Fruit fly (Drosophila melanogaster) whole organism, wandering third instar larva: ENCODE data around the gene mRpS11.

Source experiments
- CG9705 ChIP-seq: fragments of 200-800 bp; sonication (Bioruptor generic); optimal IDR thresholded peaks from 2 replicates; lab custom pipeline; 2018; ENCODE audit warnings: missing biosample characterization, mild to moderate bottlenecking, missing genetic modification characterization
- CrebA ChIP-seq: fragments of 200-800 bp; sonication (Bioruptor generic); optimal IDR thresholded peaks from 2 replicates; lab custom pipeline; 2016; ENCODE audit warnings: missing biosample characterization, mild to moderate bottlenecking, missing genetic modification characterization, borderline replicate concordance
- Dfd ChIP-seq: fragments of >200 bp; optimal IDR thresholded peaks from 2 replicates; lab custom pipeline; 2017; ENCODE audit warnings: missing biosample characterization, missing genetic modification characterization
- Dif ChIP-seq: fragments of 200-275, 200-300 bp; sonication (Bioruptor generic); optimal IDR thresholded peaks from 2 replicates; lab custom pipeline; 2018; ENCODE audit warnings: missing biosample characterization, missing genetic modification characterization; ENCODE audit not compliant: partially characterized antibody
- GATAd ChIP-seq: sonication (Bioruptor generic); optimal IDR thresholded peaks from 2 replicates; lab custom pipeline; 2016; ENCODE audit warnings: missing biosample characterization, missing genetic modification characterization
- HLH106 ChIP-seq: fragments of 200-800 bp; optimal IDR thresholded peaks from 3 replicates; lab custom pipeline; 2019; ENCODE audit warnings: missing biosample characterization, mild to moderate bottlenecking, missing genetic modification characterization, moderate library complexity
- Hnf4 ChIP-seq: fragments of 200-800 bp; sonication (Bioruptor generic); optimal IDR thresholded peaks from 2 replicates; lab custom pipeline; 2016; ENCODE audit warnings: missing biosample characterization, mild to moderate bottlenecking, missing genetic modification characterization
- Hr78 ChIP-seq: fragments of >200 bp; optimal IDR thresholded peaks from 2 replicates; lab custom pipeline; 2017; ENCODE audit warnings: missing biosample characterization, missing genetic modification characterization
- Jra ChIP-seq: sonication (Bioruptor generic); optimal IDR thresholded peaks from 2 replicates; lab custom pipeline; 2016; ENCODE audit warnings: missing biosample characterization, missing genetic modification characterization
- N ChIP-seq: fragments of >200 bp; optimal IDR thresholded peaks from 2 replicates; lab custom pipeline; 2018; ENCODE audit warnings: missing biosample characterization, missing external identifiers, missing genetic modification characterization
- OdsH ChIP-seq: fragments of 200-800 bp; sonication (Bioruptor generic); optimal IDR thresholded peaks from 2 replicates; lab custom pipeline; 2016; ENCODE audit warnings: missing biosample characterization, mild to moderate bottlenecking, missing genetic modification characterization
- Rel ChIP-seq, 2 experiments: fragments of 200-800 bp; sonication (Bioruptor generic) in 1 of 2; optimal IDR thresholded peaks; 2 replicates in 1 of 2; 3 replicates in 1 of 2; lab custom pipeline; 2016 to 2019; ENCODE audit warnings: mild to moderate bottlenecking in 2 of 2, missing biosample characterization in 2 of 2, missing genetic modification characterization in 2 of 2, moderate library complexity in 1 of 2
- Sp1 ChIP-seq: fragments of 200-800 bp; sonication (Bioruptor generic); optimal IDR thresholded peaks from 3 replicates; lab custom pipeline; 2019; ENCODE audit warnings: missing biosample characterization, mild to moderate bottlenecking, missing genetic modification characterization, moderate library complexity
- Vsx2 ChIP-seq: fragments of 200-300, 225-300 bp; sonication (Bioruptor generic); optimal IDR thresholded peaks from 2 replicates; lab custom pipeline; 2018; ENCODE audit warnings: missing biosample characterization, missing genetic modification characterization; ENCODE audit not compliant: partially characterized antibody
- br ChIP-seq: fragments of 200-800 bp; sonication (Bioruptor generic); optimal IDR thresholded peaks from 2 replicates; lab custom pipeline; 2016; ENCODE audit warnings: missing biosample characterization, missing genetic modification characterization
- brk ChIP-seq: fragments of 200-800 bp; sonication (Bioruptor generic); optimal IDR thresholded peaks from 2 replicates; lab custom pipeline; 2016; ENCODE audit warnings: missing biosample characterization, mild to moderate bottlenecking, missing genetic modification characterization
- dl ChIP-seq, 2 experiments: fragments of 175-275, 200-275 bp in 1 of 2; fragments of 200-275 bp in 1 of 2; sonication (Bioruptor generic); optimal IDR thresholded peaks; lab custom pipeline; 2018; ENCODE audit warnings: mild to moderate bottlenecking in 2 of 2, missing biosample characterization in 2 of 2, missing genetic modification characterization in 2 of 2, moderate library complexity in 2 of 2; ENCODE audit not compliant: partially characterized antibody in 2 of 2, insufficient read depth in 1 of 2
- dmrt93B ChIP-seq: fragments of 200-800 bp; sonication (Bioruptor generic); optimal IDR thresholded peaks from 2 replicates; lab custom pipeline; 2018; ENCODE audit warnings: missing biosample characterization, mild to moderate bottlenecking, missing genetic modification characterization
- ey ChIP-seq: fragments of 200-800 bp; sonication (Bioruptor generic); optimal IDR thresholded peaks from 2 replicates; lab custom pipeline; 2016; ENCODE audit warnings: missing biosample characterization, missing genetic modification characterization
- foxo ChIP-seq, 2 experiments: fragments of 200-800 bp; sonication (Bioruptor generic); optimal IDR thresholded peaks; 2 replicates in 1 of 2; 3 replicates in 1 of 2; lab custom pipeline; 2016 to 2017; ENCODE audit warnings: missing biosample characterization in 2 of 2, missing genetic modification characterization in 2 of 2
- fru ChIP-seq: fragments of 200-800 bp; sonication (Bioruptor generic); optimal IDR thresholded peaks from 3 replicates; lab custom pipeline; 2016; ENCODE audit warnings: missing biosample characterization, mild to moderate bottlenecking, missing genetic modification characterization
- h ChIP-seq: fragments of 200-800 bp; sonication (Bioruptor generic); optimal IDR thresholded peaks from 3 replicates; lab custom pipeline; 2016; ENCODE audit warnings: missing biosample characterization, mild to moderate bottlenecking, missing genetic modification characterization
- lola ChIP-seq: fragments of >200 bp; optimal IDR thresholded peaks from 2 replicates; lab custom pipeline; 2017; ENCODE audit warnings: missing biosample characterization, missing genetic modification characterization
- pan ChIP-seq: fragments of >200 bp; optimal IDR thresholded peaks from 2 replicates; lab custom pipeline; 2017
- psq ChIP-seq: fragments of 200-800 bp; sonication (Bioruptor generic); optimal IDR thresholded peaks from 3 replicates; lab custom pipeline; 2017; ENCODE audit warnings: missing biosample characterization, mild to moderate bottlenecking, missing genetic modification characterization, moderate library complexity
- rgr ChIP-seq: fragments of 200-800 bp; sonication (Bioruptor generic); optimal IDR thresholded peaks from 3 replicates; lab custom pipeline; 2016; ENCODE audit warnings: missing biosample characterization, mild to moderate bottlenecking, missing genetic modification characterization
- sv ChIP-seq: fragments of 200-800 bp; sonication (Bioruptor generic); optimal IDR thresholded peaks from 3 replicates; lab custom pipeline; 2016; ENCODE audit warnings: missing biosample characterization, missing genetic modification characterization
- usp ChIP-seq: fragments of >200 bp; optimal IDR thresholded peaks from 2 replicates; lab custom pipeline; 2017; ENCODE audit warnings: missing biosample characterization, missing genetic modification characterization

Gene mRpS11

dm6 chr3R:17120165-17120564, 47.6 kb downstream of the mRpS11 start, which contains the start of gene CG34278:
TSS of gene CG34278 (plus strand) at chr3R:17120465.
- TF ChIP-seq Hnf4 (GFP tag; lab: Kevin White, UChicago) (no peak), rgr (GFP tag; lab: Kevin White, UChicago) (no peak), lola (GFP tag; lab: Kevin White, UChicago) (no peak), h (GFP tag; lab: Kevin White, UChicago) (no peak), psq (GFP tag; lab: Kevin White, UChicago) (no peak), Dfd (GFP tag; lab: Kevin White, UChicago) (no peak), Vsx2 (GFP tag; lab: Kevin White, UChicago) (no peak), CG9705 (GFP tag; lab: Kevin White, UChicago) (no peak), pan (lab: Kevin White, UChicago) (no peak), br (GFP tag; lab: Kevin White, UChicago) (no peak), GATAd (no peak), Jra (no peak), Dif (no peak), brk (GFP tag; lab: Kevin White, UChicago) (no peak), Hr78 (GFP tag; lab: Kevin White, UChicago) (no peak)

dm6 chr3R:17121277-17121676, 48.7 kb downstream of the mRpS11 start, which contains the start of gene CG42779:
TSS of gene CG42779 (plus strand) at chr3R:17121577.
- TF ChIP-seq pan (lab: Kevin White, UChicago) (no peak), h (GFP tag; lab: Kevin White, UChicago) (no peak), sv (GFP tag; lab: Kevin White, UChicago) (no peak), CrebA (GFP tag; lab: Kevin White, UChicago) (no peak), usp (GFP tag; lab: Kevin White, UChicago) (no peak), foxo (GFP tag; optimal IDR thresholded peaks at IDR 0.05; lab: Kevin White, UChicago) (no peak), OdsH (no peak), Jra (no peak), GATAd (no peak), br (GFP tag; lab: Kevin White, UChicago) (no peak)
- TF ChIP-seq, all 38 proteins: peak for 0

- TF ChIP-seq OdsH (peak; percentile 61), Rel (GFP tag; optimal IDR thresholded peaks at IDR 0.05; lab: Kevin White, UChicago) (no peak), Rel (tag; optimal IDR thresholded peaks at IDR 0.05; lab: Kevin White, UChicago) (peak; percentile 24), foxo (GFP tag; optimal IDR thresholded peaks at IDR 0.05; lab: Kevin White, UChicago) (peak in 1 of 2 experiments; percentile 78), rgr (GFP tag; lab: Kevin White, UChicago) (peak; percentile 53), CrebA (GFP tag; lab: Kevin White, UChicago) (no peak), ey (GFP tag; lab: Kevin White, UChicago) (peak; percentile 27), HLH106 (tag; lab: Kevin White, UChicago) (peak; percentile 86), fru (peak; percentile 61), dl (GFP tag; optimal IDR thresholded peaks at IDR 0.05; lab: Kevin White, UChicago; ENCODE audit: insufficient read depth in 1 of 2, partially characterized antibody in 2 of 2) (no peak), dmrt93B (GFP tag; lab: Kevin White, UChicago) (peak; percentile 40), pan (lab: Kevin White, UChicago) (no peak), Sp1 (peak; percentile 80), psq (GFP tag; lab: Kevin White, UChicago) (peak; percentile 60), h (GFP tag; lab: Kevin White, UChicago) (peak; percentile 26), N (GFP tag; lab: Kevin White, UChicago) (no peak)
Observed at dm6 chr3R:17122796-17123504, 50.4 kb downstream of the mRpS11 start.
